Worm (Caenorhabditis elegans) whole organism, L4 larva: ENCODE data around the gene B0334.4.

Experiments
- T20F7.1 ChIP-seq: fragments of 200-800 bp; sonication (Bioruptor generic); optimal IDR thresholded peaks from 2 replicates; lab custom pipeline; 2018; ENCODE audit warnings: mild to moderate bottlenecking, missing genetic modification characterization, missing compliant biosample characterization
- ZK546.5 ChIP-seq, 2 experiments: sonication (generic microtip); optimal IDR thresholded peaks; 2 replicates each; lab custom pipeline; 2017; ENCODE audit warnings: missing biosample characterization in 2 of 2, missing genetic modification characterization in 2 of 2
- aly-2 ChIP-seq: sonication (generic microtip); optimal IDR thresholded peaks from 2 replicates; lab custom pipeline; 2018; ENCODE audit warnings: missing biosample characterization, missing genetic modification characterization
- ama-1 ChIP-seq: fragments of 150-350 bp; optimal IDR thresholded peaks from 2 replicates; lab custom pipeline; 2014; ENCODE audit warnings: inconsistent platforms, mixed read lengths
- arid-1 ChIP-seq: fragments of 200-800 bp; sonication (Bioruptor generic); conservative IDR thresholded peaks from 2 replicates; pipeline ENCODE4 v1.3.6; 2022; ENCODE audit warnings: missing genetic modification reagents, missing genetic modification characterization, missing compliant biosample characterization
- ceh-28 ChIP-seq: fragments of 150-350 bp; optimal IDR thresholded peaks from 2 replicates; lab custom pipeline; 2014; ENCODE audit warnings: missing biosample characterization, missing genetic modification reagents, missing genetic modification characterization
- ceh-44 ChIP-seq: fragments of 200-800 bp; sonication (Bioruptor generic); IDR thresholded peaks from 2 replicates; pipeline ENCODE4 v1.3.6; 2022; ENCODE audit warnings: missing genetic modification reagents, missing genetic modification characterization, missing compliant biosample characterization
- ceh-62 ChIP-seq: sonication (generic microtip); optimal IDR thresholded peaks from 2 replicates; lab custom pipeline; 2017; ENCODE audit warnings: missing biosample characterization, missing genetic modification characterization
- cey-2 ChIP-seq: sonication (generic microtip); optimal IDR thresholded peaks from 3 replicates; lab custom pipeline; 2017; ENCODE audit warnings: missing genetic modification characterization, mild to moderate bottlenecking, missing compliant biosample characterization, antibody characterized with exemption, borderline replicate concordance; ENCODE audit not compliant: insufficient read depth
- ctbp-1 ChIP-seq: fragments of 200-800 bp; sonication (Bioruptor generic); IDR thresholded peaks from 2 replicates; pipeline ENCODE4 v1.3.6; 2022; ENCODE audit warnings: missing genetic modification reagents, missing genetic modification characterization, missing compliant biosample characterization
- daf-16 ChIP-seq, 3 experiments: sonication (generic microtip); optimal IDR thresholded peaks; 2 replicates each; lab custom pipeline; 2016 to 2017; ENCODE audit warnings: missing genetic modification characterization in 3 of 3, missing genetic modification reagents in 3 of 3, mild to moderate bottlenecking in 2 of 3, missing compliant biosample characterization in 2 of 3, missing biosample characterization in 1 of 3, moderate library complexity in 1 of 3
- dmd-8 ChIP-seq: fragments of 200-800 bp; sonication (Bioruptor generic); IDR thresholded peaks from 2 replicates; pipeline ENCODE4 v1.3.6; 2022; ENCODE audit warnings: missing genetic modification characterization, missing compliant biosample characterization
- dpl-1 ChIP-seq: fragments of 150-350 bp; optimal IDR thresholded peaks from 2 replicates; lab custom pipeline; 2014; ENCODE audit warnings: missing biosample characterization, missing genetic modification reagents, missing genetic modification characterization
- hlh-30 ChIP-seq: sonication (generic microtip); optimal IDR thresholded peaks from 2 replicates; lab custom pipeline; 2017; ENCODE audit warnings: antibody characterized with exemption, mild to moderate bottlenecking, missing genetic modification characterization, missing compliant biosample characterization; ENCODE audit not compliant: insufficient read depth
- lim-7 ChIP-seq: fragments of 200-800 bp; sonication (Bioruptor generic); IDR thresholded peaks from 2 replicates; pipeline ENCODE4 v1.3.6; 2022; ENCODE audit warnings: missing genetic modification characterization, missing compliant biosample characterization
- lin-13 ChIP-seq: fragments of 150-350 bp; optimal IDR thresholded peaks from 2 replicates; lab custom pipeline; 2014; ENCODE audit warnings: missing biosample characterization, missing genetic modification reagents, missing genetic modification characterization
- lin-15B ChIP-seq: fragments of 150-350 bp; sonication (generic microtip); optimal IDR thresholded peaks from 3 replicates; lab custom pipeline; 2014; ENCODE audit warnings: missing biosample characterization, missing genetic modification characterization
- lin-38 ChIP-seq: fragments of 200-800 bp; sonication (Bioruptor generic); IDR thresholded peaks from 2 replicates; pipeline ENCODE4 v1.3.6; 2022; ENCODE audit warnings: missing genetic modification reagents, missing genetic modification characterization, missing compliant biosample characterization
- lsy-2 ChIP-seq, 2 experiments: fragments of 150-350 bp in 1 of 2; sonication (generic microtip) in 1 of 2; optimal IDR thresholded peaks; 2 replicates each; lab custom pipeline; 2014 to 2017; ENCODE audit warnings: missing biosample characterization in 2 of 2, missing genetic modification characterization in 2 of 2
- madf-5 ChIP-seq, 2 experiments: fragments of 200-800 bp; sonication (Bioruptor generic); IDR thresholded peaks; 2 replicates each; pipeline ENCODE4 v1.3.6; 2022; ENCODE audit warnings: missing compliant biosample characterization in 2 of 2, missing genetic modification characterization in 2 of 2
- mdt-29 ChIP-seq: fragments of 200-800 bp; sonication (Bioruptor generic); IDR thresholded peaks from 2 replicates; pipeline ENCODE4 v1.3.6; 2022; ENCODE audit warnings: missing genetic modification reagents, missing genetic modification characterization, missing compliant biosample characterization
- mep-1 ChIP-seq: fragments of 150-350 bp; sonication (generic microtip); optimal IDR thresholded peaks from 3 replicates; lab custom pipeline; 2014; ENCODE audit warnings: missing biosample characterization, missing genetic modification characterization
- mes-2 ChIP-seq: sonication (generic microtip); optimal IDR thresholded peaks from 2 replicates; lab custom pipeline; 2016; ENCODE audit warnings: missing genotype, mild to moderate bottlenecking, missing genetic modification characterization, missing compliant biosample characterization; ENCODE audit not compliant: poor library complexity, severe bottlenecking
- nhr-237 ChIP-seq: sonication (generic microtip); optimal IDR thresholded peaks from 2 replicates; lab custom pipeline; 2017; ENCODE audit warnings: missing biosample characterization, missing genetic modification characterization
- nhr-28 ChIP-seq: fragments of 150-350 bp; optimal IDR thresholded peaks from 2 replicates; lab custom pipeline; 2014; ENCODE audit warnings: missing biosample characterization, missing genetic modification characterization
- nhr-6 ChIP-seq: fragments of 150-350 bp; optimal IDR thresholded peaks from 2 replicates; lab custom pipeline; 2014; ENCODE audit warnings: missing biosample characterization, missing genetic modification characterization
- nhr-76 ChIP-seq: fragments of 150-350 bp; optimal IDR thresholded peaks from 2 replicates; lab custom pipeline; 2014; ENCODE audit warnings: missing biosample characterization, missing genetic modification characterization
- pha-4 ChIP-seq, 2 experiments: fragments of 150-350 bp in 1 of 2; fragments of 200-800 bp in 1 of 2; sonication (Bioruptor generic) in 1 of 2; IDR thresholded peaks in 1 of 2; optimal IDR thresholded peaks in 1 of 2; 2 replicates each; pipeline versions ENCODE4 v1.3.6 to Lab custom; 2014 to 2022; ENCODE audit warnings: missing genetic modification characterization in 2 of 2, missing genetic modification reagents in 2 of 2, missing biosample characterization in 1 of 2, missing compliant biosample characterization in 1 of 2
- rbr-2 ChIP-seq: sonication (generic microtip); optimal IDR thresholded peaks from 2 replicates; lab custom pipeline; 2016; ENCODE audit warnings: missing genotype, missing genetic modification characterization, missing compliant biosample characterization
- saeg-2 ChIP-seq: fragments of 200-800 bp; sonication (Bioruptor generic); IDR thresholded peaks from 2 replicates; pipeline ENCODE4 v1.3.6; 2022; ENCODE audit warnings: missing genetic modification reagents, missing genetic modification characterization, missing compliant biosample characterization
- sdz-12 ChIP-seq: fragments of 200-800 bp; sonication (Bioruptor generic); optimal IDR thresholded peaks from 2 replicates; lab custom pipeline; 2018; ENCODE audit warnings: mild to moderate bottlenecking, missing genetic modification characterization, missing compliant biosample characterization
- spr-3 ChIP-seq: fragments of 200-800 bp; sonication (Bioruptor generic); optimal IDR thresholded peaks from 2 replicates; lab custom pipeline; 2018; ENCODE audit warnings: mild to moderate bottlenecking, missing genetic modification characterization, missing compliant biosample characterization
- tag-97 ChIP-seq: fragments of 200-800 bp; sonication (Bioruptor generic); IDR thresholded peaks from 2 replicates; pipeline ENCODE4 v1.3.6; 2022; ENCODE audit warnings: missing genetic modification characterization, missing compliant biosample characterization
- zfp-3 ChIP-seq: fragments of 200-800 bp; sonication (Bioruptor generic); conservative IDR thresholded peaks from 2 replicates; pipeline ENCODE4 v1.3.6; 2022; ENCODE audit warnings: missing genetic modification reagents, missing genetic modification characterization, missing compliant biosample characterization

Gene B0334.4

DNA sequence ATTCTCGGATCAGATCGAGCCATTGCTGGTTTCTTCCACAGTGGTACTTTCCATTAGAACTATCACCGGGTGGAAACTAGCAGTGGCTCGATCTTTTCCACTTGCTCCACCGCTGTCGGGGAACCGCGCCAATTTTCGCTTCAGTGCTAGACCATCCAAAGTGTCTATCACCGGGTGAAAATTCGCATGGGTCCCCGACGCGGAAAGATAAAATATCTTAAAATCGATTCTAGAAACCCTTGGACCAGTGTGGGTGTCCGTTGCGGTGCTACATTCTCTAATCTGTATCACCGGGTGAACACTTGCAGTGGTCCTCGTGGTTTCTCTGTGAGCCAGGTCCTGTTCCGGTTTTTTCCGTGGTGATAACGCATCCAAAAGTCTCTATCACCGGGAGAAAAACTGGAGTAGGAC is 42.1 kb downstream of the B0334.4 start:
- TF ChIP-seq dmd-8 (GFP tag; lab: Robert Waterston, UW), result no peak
- no peak for TF ChIP-seq aly-2 (tag; lab: Kevin White, UChicago)
- TF ChIP-seq cey-2 (tag; lab: Kevin White, UChicago), result no peak
- no peak for TF ChIP-seq nhr-6 (tag; lab: Kevin White, UChicago)
- no peak for TF ChIP-seq saeg-2 (GFP tag; lab: Robert Waterston, UW)
- TF ChIP-seq mep-1 (tag; lab: Kevin White, UChicago), result no peak

- no peak for TF ChIP-seq zfp-3
- TF ChIP-seq lim-7, result 0 out of 2 replicates have a peak, but pooled peaks have one; percentile 10
- no peak for TF ChIP-seq daf-16 (GFP tag; optimal IDR thresholded peaks at IDR 0.05; lab: Kevin White, UChicago)
- TF ChIP-seq daf-16 (tag; optimal IDR thresholded peaks at IDR 0.05; lab: Kevin White, UChicago), result peak; percentile 32
- TF ChIP-seq lin-15B (tag; lab: Kevin White, UChicago), result no peak
- TF ChIP-seq tag-97 (GFP tag; lab: Robert Waterston, UW), result no peak
- TF ChIP-seq arid-1 (GFP tag; lab: Robert Waterston, UW), result no peak
- 0 out of 2 replicates have a peak, but pooled peaks have one; percentile 5 for TF ChIP-seq dmd-8 (GFP tag; lab: Robert Waterston, UW)
- TF ChIP-seq ZK546.5 (tag; optimal IDR thresholded peaks at IDR 0.05; lab: Kevin White, UChicago), result no peak
- TF ChIP-seq, all 104 proteins: peak for 3
Measured at ce11 chrII:11538741-11539140, 43.2 kb downstream of the B0334.4 start, which contains the start of gene Y62F5A.9. TSS of gene Y62F5A.9 (minus strand) at chrII:11538841.

DNA sequence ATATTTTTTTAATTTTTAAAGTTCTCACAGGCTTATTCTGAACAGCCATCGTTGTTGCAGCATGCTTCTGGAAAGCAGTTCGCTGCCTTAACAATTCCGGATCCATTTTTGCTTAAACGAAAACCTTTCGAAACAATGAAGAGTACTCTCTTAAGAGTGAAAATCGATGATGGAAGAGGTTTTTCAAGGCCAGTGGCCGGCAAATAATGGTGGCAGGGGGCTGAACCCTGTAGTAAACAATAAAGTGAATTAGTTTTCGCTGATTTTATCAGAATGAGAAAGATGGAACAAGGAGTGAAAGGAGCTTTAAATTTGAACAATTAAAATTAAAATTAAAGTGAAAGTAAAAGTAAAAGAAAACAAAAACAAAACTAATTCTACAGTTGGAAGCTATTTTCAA is 46.9 kb downstream of the B0334.4 start, which contains the start of gene gtf-2E2:
Gene gtf-2E2 (minus strand): TSS at position 111 of the 400 bp plus-strand sequence.
- TF ChIP-seq ctbp-1 (GFP tag; lab: Robert Waterston, UW), result no peak
- no peak for TF ChIP-seq nhr-76 (tag; lab: Kevin White, UChicago)
- TF ChIP-seq nhr-28, result peak; percentile 11
- peak; percentile 82 for TF ChIP-seq mes-2 (tag; lab: Kevin White, UChicago)
- no peak for TF ChIP-seq spr-3
- TF ChIP-seq rbr-2, result no peak
- TF ChIP-seq lin-38, result peak; percentile 18; the same call in 1 of the 2 replicates
- TF ChIP-seq pha-4 (GFP tag; IDR thresholded peaks at IDR 0.05; lab: Robert Waterston, UW), result no peak
- no peak for TF ChIP-seq pha-4 (tag; optimal IDR thresholded peaks at IDR 0.05; lab: Kevin White, UChicago)
- no peak for TF ChIP-seq mdt-29
- peak; percentile 42; the same call in 1 of the 2 replicates for TF ChIP-seq arid-1 (GFP tag; lab: Robert Waterston, UW)
- no peak for TF ChIP-seq T20F7.1 (GFP tag; lab: Kevin White, UChicago)
- no peak for TF ChIP-seq ceh-62 (tag; lab: Kevin White, UChicago)
- no peak for TF ChIP-seq ceh-44 (GFP tag; lab: Robert Waterston, UW)
- peak in 1 of 2 experiments; percentile 61 for TF ChIP-seq lsy-2 (tag; optimal IDR thresholded peaks at IDR 0.05; lab: Kevin White, UChicago)
- TF ChIP-seq hlh-30, result peak; percentile 6
- no peak for TF ChIP-seq madf-5 (GFP tag; IDR thresholded peaks at IDR 0.05; lab: Robert Waterston, UW)
- TF ChIP-seq ama-1 (lab: Kevin White, UChicago), result peak; percentile 32
- TF ChIP-seq nhr-237 (tag; lab: Kevin White, UChicago), result no peak
- TF ChIP-seq mep-1 (tag; lab: Kevin White, UChicago), result peak; percentile 20
- peak; percentile 51 for TF ChIP-seq lin-13 (GFP tag; lab: Kevin White, UChicago)
- no peak for TF ChIP-seq daf-16 (GFP tag; optimal IDR thresholded peaks at IDR 0.05; lab: Kevin White, UChicago)
- peak; percentile 68 for TF ChIP-seq daf-16 (tag; optimal IDR thresholded peaks at IDR 0.05; lab: Kevin White, UChicago)
- peak; percentile 47 for TF ChIP-seq ceh-28
- peak; percentile 34 for TF ChIP-seq dpl-1 (GFP tag; lab: Kevin White, UChicago)
- no peak for TF ChIP-seq sdz-12 (GFP tag; lab: Kevin White, UChicago)
- TF ChIP-seq nhr-6 (tag; lab: Kevin White, UChicago), result peak; percentile 3
